Worm (Caenorhabditis elegans) whole organism, L3 larva: ENCODE results near the gene lam-1.

Experiments
- ZK546.5 ChIP-seq: sonication (generic microtip); optimal IDR thresholded peaks from 2 replicates; lab custom pipeline; 2017; ENCODE audit warnings: missing biosample characterization, missing genetic modification characterization
- ama-1 ChIP-seq: fragments of 150-350 bp; optimal IDR thresholded peaks from 2 replicates; lab custom pipeline; 2018
- ceh-28 ChIP-seq: fragments of 150-350 bp; optimal IDR thresholded peaks from 2 replicates; lab custom pipeline; 2014; ENCODE audit warnings: missing biosample characterization, missing genetic modification reagents, missing genetic modification characterization
- ceh-82 ChIP-seq: fragments of 150-350 bp; optimal IDR thresholded peaks from 2 replicates; lab custom pipeline; 2014; ENCODE audit warnings: missing biosample characterization, missing genetic modification characterization
- ceh-9 ChIP-seq: sonication (generic microtip); optimal IDR thresholded peaks from 2 replicates; lab custom pipeline; 2018; ENCODE audit warnings: missing biosample characterization, missing genetic modification characterization
- egl-27 ChIP-seq: sonication (generic microtip); optimal IDR thresholded peaks from 4 replicates; lab custom pipeline; 2017; ENCODE audit warnings: missing biosample characterization, missing genetic modification reagents, missing genetic modification characterization
- egl-5 ChIP-seq: fragments of 150-350 bp; optimal IDR thresholded peaks from 2 replicates; lab custom pipeline; 2017; ENCODE audit warnings: missing biosample characterization, missing genetic modification reagents, missing genetic modification characterization, inconsistent platforms
- elt-1 ChIP-seq: fragments of 150-350 bp; optimal IDR thresholded peaks from 2 replicates; lab custom pipeline; 2014; ENCODE audit warnings: missing biosample characterization, missing genetic modification characterization
- elt-3 ChIP-seq, 3 experiments: fragments of 150-350 bp in 1 of 3; sonication (generic microtip) in 2 of 3; optimal IDR thresholded peaks; 2 replicates in 2 of 3; 4 replicates in 1 of 3; lab custom pipeline; 2014 to 2017; ENCODE audit warnings: missing biosample characterization in 3 of 3, missing genetic modification characterization in 3 of 3
- eor-1 ChIP-seq, 2 experiments: fragments of 150-350 bp; optimal IDR thresholded peaks; 2 replicates each; lab custom pipeline; 2014 to 2018; ENCODE audit warnings: missing biosample characterization in 2 of 2, missing genetic modification characterization in 2 of 2
- fkh-10 ChIP-seq: sonication (generic microtip); optimal IDR thresholded peaks from 2 replicates; lab custom pipeline; 2017; ENCODE audit warnings: missing biosample characterization, missing genetic modification reagents, missing genetic modification characterization
- fkh-2 ChIP-seq: fragments of 150-350 bp; optimal IDR thresholded peaks from 2 replicates; lab custom pipeline; 2014; ENCODE audit warnings: missing biosample characterization, missing genetic modification reagents, missing genetic modification characterization
- hmg-11 ChIP-seq: sonication (generic microtip); optimal IDR thresholded peaks from 2 replicates; lab custom pipeline; 2016; ENCODE audit warnings: missing genetic modification characterization, missing compliant biosample characterization
- lin-15B ChIP-seq: fragments of 150-350 bp; optimal IDR thresholded peaks from 2 replicates; lab custom pipeline; 2014; ENCODE audit warnings: missing biosample characterization, missing genetic modification characterization
- lin-39 ChIP-seq: fragments of 150-350 bp; optimal IDR thresholded peaks from 2 replicates; lab custom pipeline; 2018; ENCODE audit warnings: missing biosample characterization, missing genetic modification reagents, missing genetic modification characterization
- lsy-12 ChIP-seq: sonication (generic microtip); optimal IDR thresholded peaks from 2 replicates; lab custom pipeline; 2016; ENCODE audit warnings: mild to moderate bottlenecking, missing genetic modification characterization, missing compliant biosample characterization
- mdl-1 ChIP-seq: fragments of 150-350 bp; optimal IDR thresholded peaks from 2 replicates; lab custom pipeline; 2014; ENCODE audit warnings: missing biosample characterization, missing genetic modification characterization
- nfya-1 ChIP-seq: sonication (generic microtip); optimal IDR thresholded peaks from 2 replicates; lab custom pipeline; 2017; ENCODE audit warnings: missing genetic modification characterization, mild to moderate bottlenecking, missing compliant biosample characterization, antibody characterized with exemption, moderate library complexity; ENCODE audit not compliant: insufficient read depth
- nhr-23 ChIP-seq: fragments of 150-350 bp; optimal IDR thresholded peaks from 2 replicates; lab custom pipeline; 2014; ENCODE audit warnings: missing biosample characterization, missing genetic modification reagents, missing genetic modification characterization
- nhr-25 ChIP-seq: sonication (generic microtip); optimal IDR thresholded peaks from 2 replicates; lab custom pipeline; 2017; ENCODE audit warnings: missing biosample characterization, missing genetic modification characterization
- nhr-43 ChIP-seq: sonication (generic microtip); optimal IDR thresholded peaks from 2 replicates; lab custom pipeline; 2016; ENCODE audit warnings: mild to moderate bottlenecking, missing genetic modification characterization, missing compliant biosample characterization; ENCODE audit not compliant: poor library complexity, severe bottlenecking
- nhr-67 ChIP-seq: fragments of 150-350 bp; optimal IDR thresholded peaks from 2 replicates; lab custom pipeline; 2014; ENCODE audit warnings: missing biosample characterization, missing genetic modification characterization
- nhr-76 ChIP-seq: fragments of 150-350 bp; sonication (generic microtip); optimal IDR thresholded peaks from 5 replicates; lab custom pipeline; 2014; ENCODE audit warnings: missing biosample characterization, missing genetic modification characterization
- nhr-77 ChIP-seq: fragments of 150-350 bp; optimal IDR thresholded peaks from 2 replicates; lab custom pipeline; 2014; ENCODE audit warnings: missing biosample characterization, missing genetic modification characterization
- pha-4 ChIP-seq: fragments of 150-350 bp; optimal IDR thresholded peaks from 2 replicates; lab custom pipeline; 2014; ENCODE audit warnings: missing biosample characterization, missing genetic modification reagents, missing genetic modification characterization
- skn-1 ChIP-seq: fragments of 150-350 bp; optimal IDR thresholded peaks from 2 replicates; lab custom pipeline; 2014; ENCODE audit warnings: missing biosample characterization, missing genetic modification characterization
- snpc-4 ChIP-seq: fragments of 150-350 bp; optimal IDR thresholded peaks from 2 replicates; lab custom pipeline; 2014; ENCODE audit warnings: missing biosample characterization, missing genetic modification characterization
- tbx-2 ChIP-seq: sonication (generic microtip); optimal IDR thresholded peaks from 2 replicates; lab custom pipeline; 2016; ENCODE audit warnings: mild to moderate bottlenecking, missing genetic modification characterization, missing compliant biosample characterization
- zag-1 ChIP-seq: fragments of 150-350 bp; optimal IDR thresholded peaks from 2 replicates; lab custom pipeline; 2014; ENCODE audit warnings: missing biosample characterization, missing genetic modification characterization
- ztf-11 ChIP-seq: fragments of 150-350 bp; optimal IDR thresholded peaks from 2 replicates; lab custom pipeline; 2014; ENCODE audit warnings: missing biosample characterization, missing genetic modification characterization
- ztf-4 ChIP-seq: fragments of 150-350 bp; optimal IDR thresholded peaks from 2 replicates; lab custom pipeline; 2014; ENCODE audit warnings: missing biosample characterization, missing genetic modification characterization

Gene lam-1

ce11 chrIV:5136523-5136922, 36.6 kb upstream of the lam-1 start:
- TF ChIP-seq nhr-25 (peak; percentile 41), fkh-2 (tag; lab: Kevin White, UChicago) (no peak), nhr-23 (peak; percentile 63)

- TF ChIP-seq fkh-10: peak; percentile 90
- peak; percentile 43 for TF ChIP-seq nfya-1 (tag; lab: Kevin White, UChicago)
- TF ChIP-seq lin-39 (tag; lab: Kevin White, UChicago): peak; percentile 43
- TF ChIP-seq elt-1: no peak
- peak; percentile 13 for TF ChIP-seq ama-1 (lab: Kevin White, UChicago)
- no peak for TF ChIP-seq pha-4 (tag; lab: Kevin White, UChicago)
- no peak for TF ChIP-seq nhr-67 (tag; lab: Kevin White, UChicago)
- TF ChIP-seq, all 47 proteins: peak for 4
Measured at ce11 chrIV:5137809-5138208, 35.3 kb upstream of the lam-1 start.

- TF ChIP-seq snpc-4 (tag; lab: Kevin White, UChicago): no peak
- TF ChIP-seq fkh-10: peak; percentile 52
Measured at ce11 chrIV:5139189-5139588, 33.9 kb upstream of the lam-1 start.

- TF ChIP-seq elt-3 (tag; optimal IDR thresholded peaks at IDR 0.05; lab: Kevin White, UChicago) (peak in 1 of 3 experiments; percentile 28), egl-5 (tag; lab: Kevin White, UChicago) (no peak), nhr-23 (no peak), tbx-2 (tag; lab: Kevin White, UChicago) (no peak), nfya-1 (tag; lab: Kevin White, UChicago) (no peak), pha-4 (tag; lab: Kevin White, UChicago) (no peak), lsy-12 (tag; lab: Kevin White, UChicago) (no peak), nhr-76 (no peak)
- TF ChIP-seq, all 47 proteins: peak for 1
Measured at ce11 chrIV:5139972-5140371, 33.2 kb upstream of the lam-1 start.

ce11 chrIV:5149793-5150192, 23.3 kb upstream of the lam-1 start, which contains the start of gene C24D10.5:
TSS of gene C24D10.5 (plus strand) at chrIV:5150093.
- TF ChIP-seq ztf-4 (tag; lab: Kevin White, UChicago) (no peak), nfya-1 (tag; lab: Kevin White, UChicago) (no peak), fkh-10 (no peak), ceh-9 (tag; lab: Kevin White, UChicago) (no peak), mdl-1 (tag; lab: Kevin White, UChicago) (no peak), ceh-28 (no peak), ZK546.5 (tag; lab: Kevin White, UChicago) (no peak), egl-27 (tag; lab: Kevin White, UChicago) (no peak), ztf-11 (tag; lab: Kevin White, UChicago) (no peak), nhr-23 (no peak)
- TF ChIP-seq, all 47 proteins: peak for 0

ce11 chrIV:5152391-5152790, 20.7 kb upstream of the lam-1 start, which contains the start of gene soc-2:
TSS of gene soc-2 (minus strand) at chrIV:5152491.
- TF ChIP-seq hmg-11 (tag; lab: Kevin White, UChicago): no peak
- TF ChIP-seq, all 47 proteins: peak for 0

- TF ChIP-seq nhr-67 (tag; lab: Kevin White, UChicago) (no peak), lin-39 (tag; lab: Kevin White, UChicago) (no peak), nhr-25 (no peak), egl-27 (tag; lab: Kevin White, UChicago) (no peak), ama-1 (lab: Kevin White, UChicago) (no peak), fkh-2 (tag; lab: Kevin White, UChicago) (no peak), pha-4 (tag; lab: Kevin White, UChicago) (no peak), zag-1 (tag; lab: Kevin White, UChicago) (no peak), ceh-82 (tag; lab: Kevin White, UChicago) (no peak), nhr-23 (no peak), lin-15B (tag; lab: Kevin White, UChicago) (no peak), nhr-43 (no peak), lsy-12 (tag; lab: Kevin White, UChicago) (no peak), ceh-9 (tag; lab: Kevin White, UChicago) (no peak), ceh-28 (no peak), tbx-2 (tag; lab: Kevin White, UChicago) (no peak), nhr-77 (tag; lab: Kevin White, UChicago) (no peak), eor-1 (tag; optimal IDR thresholded peaks at IDR 0.05; lab: Kevin White, UChicago) (no peak), skn-1 (tag; lab: Kevin White, UChicago) (no peak)
Measured at ce11 chrIV:5157226-5157625, 15.9 kb upstream of the lam-1 start, which contains the start of gene C24D10.49. TSS of gene C24D10.49 (minus strand) at chrIV:5157326.
